Worm (Caenorhabditis elegans): ENCODE measurements around the gene lgc-13.
A peak's percentile ranks its signal among the peaks of the same experiment; 100 is the strongest.

lgc-13 gene

ce11 chrX:12104630-12105029 lies 4.3 kb upstream of the lgc-13 start, which contains the start of gene col-181:
TSS of gene col-181 (plus strand) at chrX:12104930.
- no peak for TF ChIP-seq dao-5 (tag; optimal IDR thresholded peaks at IDR 0.05)
- no peak for TF ChIP-seq W03F9.2 (tag; optimal IDR thresholded peaks at IDR 0.05)
- no peak for TF ChIP-seq him-1 (tag; optimal IDR thresholded peaks at IDR 0.05)

- TF ChIP-seq him-1 (tag; optimal IDR thresholded peaks at IDR 0.05) (no peak), W03F9.2 (tag; optimal IDR thresholded peaks at IDR 0.05) (no peak), dao-5 (tag; optimal IDR thresholded peaks at IDR 0.05) (no peak)
Measured at ce11 chrX:12105458-12105857, 3.5 kb upstream of the lgc-13 start.

DNA sequence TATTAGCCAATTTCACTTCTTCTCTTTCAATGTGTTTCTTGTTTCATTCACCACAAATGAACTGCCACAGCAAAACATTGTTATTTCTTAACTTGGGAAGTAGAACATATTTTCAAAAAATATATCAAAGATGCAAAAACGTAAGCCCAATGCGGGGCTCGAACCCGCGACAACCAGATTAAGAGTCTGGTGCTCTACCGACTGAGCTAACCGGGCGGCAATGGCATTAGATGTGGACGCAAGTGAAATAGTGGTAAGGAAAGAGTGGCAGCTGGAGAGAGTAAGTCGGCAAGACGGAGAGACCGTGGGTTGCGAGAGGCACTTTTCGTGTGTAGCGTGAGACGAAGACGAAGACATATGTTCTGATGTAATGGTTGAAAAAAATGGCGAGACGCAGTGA lies 3.0 kb upstream of the lgc-13 start:
- peak; percentile 8 for TF ChIP-seq W03F9.2 (tag; optimal IDR thresholded peaks at IDR 0.05)
- peak; percentile 56 for TF ChIP-seq dao-5 (tag; optimal IDR thresholded peaks at IDR 0.05)
- peak; percentile 89 for TF ChIP-seq him-1 (tag; optimal IDR thresholded peaks at IDR 0.05)

DNA sequence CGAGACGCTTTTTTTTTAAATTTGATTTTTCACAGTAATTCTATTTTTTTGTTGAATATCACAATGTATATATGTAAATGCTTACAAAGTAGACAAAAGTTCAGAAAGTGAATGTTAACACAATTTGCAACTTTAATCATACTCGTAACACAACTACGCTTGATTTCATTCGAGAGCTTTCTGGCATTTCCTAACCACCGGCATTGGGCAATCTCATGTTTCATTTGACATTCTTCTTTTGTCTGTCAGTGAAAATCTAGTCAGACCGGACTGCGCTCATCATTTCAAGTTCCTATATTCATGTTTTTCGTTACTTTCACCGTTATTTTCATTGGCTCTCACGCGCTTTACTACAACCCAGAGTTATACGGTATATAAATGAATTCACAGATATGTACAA lies 2.2 kb downstream of the lgc-13 start, which contains the start of gene lgc-14:
Gene lgc-14, plus strand, starts transcription at position 301 of the 400 bp plus-strand sequence.
- TF ChIP-seq W03F9.2 (tag; optimal IDR thresholded peaks at IDR 0.05) (no peak), him-1 (tag; optimal IDR thresholded peaks at IDR 0.05) (no peak), dao-5 (tag; optimal IDR thresholded peaks at IDR 0.05) (no peak)

DNA sequence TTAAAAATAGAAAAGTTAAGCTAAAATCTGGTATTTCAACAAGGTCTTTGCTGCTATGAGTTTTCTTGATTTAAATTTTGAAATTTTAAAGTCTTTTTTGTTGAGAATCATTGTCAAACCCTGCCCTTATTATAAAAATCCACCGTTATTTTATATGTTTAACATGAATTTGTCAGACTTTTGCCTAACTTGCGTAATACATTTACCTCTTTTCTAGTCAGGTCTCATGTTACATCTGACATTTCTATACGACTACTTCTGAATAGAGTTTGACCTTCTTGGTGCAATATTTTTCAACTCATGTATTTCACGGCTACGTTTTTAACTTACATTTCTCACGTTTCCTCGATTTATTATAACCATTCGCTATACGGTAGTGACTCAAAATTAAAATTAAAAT lies 5.1 kb downstream of the lgc-13 start, which contains the start of gene lgc-15:
Gene lgc-15, plus strand, starts transcription at position 301 of the 400 bp plus-strand sequence.
- TF ChIP-seq dao-5 (tag; optimal IDR thresholded peaks at IDR 0.05) (no peak), him-1 (tag; optimal IDR thresholded peaks at IDR 0.05) (no peak), W03F9.2 (tag; optimal IDR thresholded peaks at IDR 0.05) (no peak)

DNA sequence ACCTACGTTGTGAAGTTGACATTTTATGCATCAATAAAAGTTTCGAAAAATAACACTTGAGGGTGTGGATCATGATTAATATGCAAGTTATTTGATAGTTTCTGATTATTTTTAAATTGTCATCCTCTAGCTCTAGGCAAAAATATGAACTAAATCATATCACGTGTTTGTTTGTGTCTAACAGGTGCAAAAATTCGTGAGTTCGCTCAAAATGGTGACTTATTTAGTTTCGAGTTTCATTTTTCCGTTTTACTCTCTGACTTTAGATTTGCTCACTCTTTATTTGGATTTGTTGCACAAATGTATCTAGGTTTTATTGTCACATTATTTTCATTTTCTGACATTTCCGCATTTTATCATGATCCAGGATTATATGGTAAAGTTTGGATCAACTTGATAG lies 9.4 kb downstream of the lgc-13 start, which contains the start of gene lgc-16:
Gene lgc-16, plus strand, starts transcription at position 301 of the 400 bp plus-strand sequence.
- TF ChIP-seq dao-5 (tag; optimal IDR thresholded peaks at IDR 0.05) (no peak), W03F9.2 (tag; optimal IDR thresholded peaks at IDR 0.05) (no peak), him-1 (tag; optimal IDR thresholded peaks at IDR 0.05) (no peak)

DNA sequence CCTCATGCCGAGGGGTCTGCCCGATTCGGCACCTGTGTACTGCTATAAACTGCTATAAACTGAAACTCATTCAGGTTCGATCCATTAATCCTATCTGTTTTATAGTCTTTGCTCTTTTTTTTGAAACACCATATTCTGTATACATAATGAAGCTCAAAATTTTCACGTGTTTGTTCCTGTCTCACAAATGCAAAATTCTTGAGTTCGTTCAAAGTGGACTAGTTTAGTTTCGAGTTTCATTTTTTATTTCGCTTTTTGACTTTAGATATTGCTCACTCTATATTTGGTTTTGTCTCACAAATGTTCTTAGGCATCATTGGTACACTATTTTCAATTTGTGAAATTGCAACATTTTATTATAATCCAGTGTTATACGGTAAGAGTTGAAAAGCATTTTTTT lies 12.3 kb downstream of the lgc-13 start, which contains the start of gene lgc-17:
Gene lgc-17, plus strand, starts transcription at position 301 of the 400 bp plus-strand sequence.
- no peak for TF ChIP-seq dao-5 (tag; optimal IDR thresholded peaks at IDR 0.05)
- no peak for TF ChIP-seq W03F9.2 (tag; optimal IDR thresholded peaks at IDR 0.05)

ce11 chrX:12123152-12123551 lies 14.2 kb downstream of the lgc-13 start, which contains the start of gene T01H10.11:
TSS of gene T01H10.11 (plus strand) at chrX:12123452.
- TF ChIP-seq W03F9.2 (tag; optimal IDR thresholded peaks at IDR 0.05) (no peak), him-1 (tag; optimal IDR thresholded peaks at IDR 0.05) (no peak), dao-5 (tag; optimal IDR thresholded peaks at IDR 0.05) (no peak)

ce11 chrX:12125308-12125707 lies 16.3 kb downstream of the lgc-13 start, which contains the start of gene lgc-18:
TSS of gene lgc-18 (plus strand) at chrX:12125608.
- TF ChIP-seq him-1 (tag; optimal IDR thresholded peaks at IDR 0.05) (no peak), W03F9.2 (tag; optimal IDR thresholded peaks at IDR 0.05) (no peak), dao-5 (tag; optimal IDR thresholded peaks at IDR 0.05) (no peak)

- TF ChIP-seq W03F9.2 (tag; optimal IDR thresholded peaks at IDR 0.05): no peak
- no peak for TF ChIP-seq dao-5 (tag; optimal IDR thresholded peaks at IDR 0.05)
- no peak for TF ChIP-seq him-1 (tag; optimal IDR thresholded peaks at IDR 0.05)
Measured at ce11 chrX:12141051-12141450, 32.1 kb downstream of the lgc-13 start, which contains the start of gene lyst-1. TSS of gene lyst-1 (minus strand) at chrX:12141151.

DNA sequence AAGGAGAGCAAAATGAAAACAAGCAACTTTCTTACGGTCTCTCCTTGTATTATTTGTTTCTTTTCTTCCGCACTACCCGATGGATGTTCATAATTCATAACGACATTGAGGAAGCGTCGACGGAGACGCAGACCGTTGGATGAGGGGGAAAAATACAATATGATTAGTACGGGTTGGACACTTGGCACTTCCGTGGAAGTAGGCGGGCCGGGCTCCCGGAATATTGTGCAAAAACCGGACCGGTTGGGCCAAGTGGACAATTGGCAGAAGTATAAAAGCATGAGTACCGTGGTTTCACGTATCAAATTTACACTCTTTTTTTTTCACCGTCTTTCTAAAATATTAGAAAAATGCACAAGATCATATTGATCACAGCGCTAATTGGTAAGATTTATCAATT lies 33.6 kb downstream of the lgc-13 start, which contains the start of gene M153.3:
Gene M153.3, plus strand, starts transcription at position 301 of the 400 bp plus-strand sequence.
- TF ChIP-seq dao-5 (tag; optimal IDR thresholded peaks at IDR 0.05): no peak
- no peak for TF ChIP-seq W03F9.2 (tag; optimal IDR thresholded peaks at IDR 0.05)
- no peak for TF ChIP-seq him-1 (tag; optimal IDR thresholded peaks at IDR 0.05)

DNA sequence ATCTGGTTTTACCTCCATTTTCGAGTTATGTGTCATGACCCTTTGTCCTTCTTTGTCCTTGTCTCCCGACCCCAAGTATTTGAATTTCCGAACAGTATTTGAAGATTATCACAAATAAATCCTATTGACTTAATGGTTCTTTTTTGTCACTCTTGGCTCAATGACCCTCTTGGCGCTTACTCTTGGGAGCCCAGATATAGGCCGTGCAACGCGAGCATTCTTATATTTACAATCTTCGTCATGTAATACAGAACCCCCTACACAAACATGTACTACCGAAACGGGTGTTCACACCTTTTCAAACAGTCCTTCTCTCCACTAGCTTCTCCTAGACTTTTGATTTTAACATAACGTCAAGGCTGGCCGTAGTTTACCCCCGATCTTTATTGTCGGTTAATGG lies 34.7 kb downstream of the lgc-13 start, which contains the start of gene M153.5:
Gene M153.5, plus strand, starts transcription at position 301 of the 400 bp plus-strand sequence.
- TF ChIP-seq dao-5 (tag; optimal IDR thresholded peaks at IDR 0.05) (no peak), W03F9.2 (tag; optimal IDR thresholded peaks at IDR 0.05) (no peak), him-1 (tag; optimal IDR thresholded peaks at IDR 0.05) (no peak)

DNA sequence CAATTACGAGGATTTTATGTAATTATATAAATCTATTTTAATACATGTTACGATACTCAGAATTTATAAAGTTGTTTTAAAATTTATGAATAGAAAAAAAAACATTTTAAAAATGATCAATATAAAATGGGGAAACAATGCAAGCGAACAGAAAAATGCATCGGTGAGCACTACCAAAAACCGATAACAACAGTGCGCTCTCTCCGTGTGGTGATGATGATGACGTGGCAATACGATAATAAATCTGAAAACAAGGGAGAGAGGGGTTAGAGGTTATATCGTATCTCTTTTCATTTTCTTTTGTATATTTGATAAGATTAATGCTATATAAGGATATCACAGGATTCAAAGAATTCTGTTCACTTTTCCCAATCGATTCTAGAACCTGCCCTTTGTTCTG lies 37.0 kb downstream of the lgc-13 start:
- no peak for TF ChIP-seq dao-5 (tag; optimal IDR thresholded peaks at IDR 0.05)
- TF ChIP-seq him-1 (tag; optimal IDR thresholded peaks at IDR 0.05): no peak
- no peak for TF ChIP-seq W03F9.2 (tag; optimal IDR thresholded peaks at IDR 0.05)

DNA sequence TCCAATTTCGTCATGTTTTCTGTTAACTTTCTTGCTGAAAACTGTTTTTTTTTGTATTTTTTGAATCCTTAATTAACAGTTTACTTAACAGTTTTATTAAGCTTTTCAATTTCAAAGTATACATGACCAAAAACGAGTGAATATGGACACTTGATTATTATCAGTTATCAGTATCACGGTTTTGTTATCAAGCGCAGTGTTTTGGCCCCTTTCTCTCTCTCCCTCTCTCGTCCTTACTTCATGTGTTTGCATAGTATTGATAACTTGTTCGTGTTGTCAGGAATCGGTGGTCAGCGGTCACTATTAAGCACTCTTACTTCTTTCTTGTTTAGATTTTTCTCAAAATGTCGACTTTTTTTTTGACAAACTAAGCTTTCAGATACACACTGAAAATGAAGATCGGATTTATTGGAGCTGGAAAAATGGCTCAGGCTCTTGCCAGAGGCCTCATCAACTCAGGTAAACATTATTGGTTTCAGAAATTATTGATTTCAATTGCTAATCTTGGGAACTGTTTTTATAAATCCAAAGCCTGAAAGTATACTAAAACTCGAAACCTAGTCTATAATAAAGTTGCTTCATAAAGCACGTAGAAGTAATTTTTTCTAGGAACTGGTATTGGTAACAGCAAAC lies 37.6 kb downstream of the lgc-13 start, which contains the start of gene pycr-1:
Gene pycr-1, plus strand, starts transcription at position 380 of the 633 bp plus-strand sequence.
- TF ChIP-seq W03F9.2 (tag; optimal IDR thresholded peaks at IDR 0.05): no peak
- no peak for TF ChIP-seq dao-5 (tag; optimal IDR thresholded peaks at IDR 0.05)
- no peak for TF ChIP-seq him-1 (tag; optimal IDR thresholded peaks at IDR 0.05)

Measured in whole organism, L4/young adult.